Worm (Caenorhabditis elegans): ENCODE data around the gene flr-4.

- TF ChIP-seq unc-86 (tag; optimal IDR thresholded peaks at IDR 0.05) (no peak), ceh-2 (tag; optimal IDR thresholded peaks at IDR 0.05) (no peak), ama-1 (optimal IDR thresholded peaks at IDR 0.05) (no peak), ceh-6 (GFP tag; optimal IDR thresholded peaks at IDR 0.05) (no peak)
Observed at ce11 chrX:15053223-15053933, 35.8 kb upstream of the flr-4 start, which contains the start of gene H03G16.1.

Data from whole organism, late embryonic.